Fruit fly (Drosophila melanogaster) whole organism, prepupa: Measurements from ENCODE around the gene mRpL15.

Source experiments
- Blimp-1 ChIP-seq: fragments of 200-800 bp; sonication (Bioruptor generic); optimal IDR thresholded peaks from 3 replicates; lab custom pipeline; 2017; ENCODE audit warnings: missing biosample characterization, missing genetic modification characterization, mild to moderate bottlenecking, moderate library complexity, missing genetic modification reagents
- CG11294 ChIP-seq: fragments of 200-800 bp; sonication (Bioruptor generic); IDR thresholded peaks from 2 replicates; pipeline ENCODE4 v1.3.6; 2022; ENCODE audit warnings: missing biosample characterization, missing genetic modification characterization
- CG11902 ChIP-seq: fragments of 200-800 bp; sonication (Bioruptor generic); optimal IDR thresholded peaks from 3 replicates; lab custom pipeline; 2016; ENCODE audit warnings: missing biosample characterization, missing genetic modification characterization
- CG15336 ChIP-seq: fragments of 200-800 bp; sonication (Bioruptor generic); IDR thresholded peaks from 2 replicates; pipeline ENCODE4 v1.3.6; 2022; ENCODE audit warnings: missing biosample characterization, missing genetic modification characterization
- CG8119 ChIP-seq: fragments of 200-800 bp; sonication (Bioruptor generic); IDR thresholded peaks from 3 replicates; pipeline ENCODE4 v1.3.6; 2022; ENCODE audit warnings: missing biosample characterization, missing genetic modification characterization
- CG8319 ChIP-seq: fragments of 200-800 bp; sonication (Bioruptor generic); optimal IDR thresholded peaks from 3 replicates; lab custom pipeline; 2016; ENCODE audit warnings: missing biosample characterization, missing genetic modification characterization
- Ets21C ChIP-seq: fragments of 200-800 bp; sonication (Bioruptor generic); optimal IDR thresholded peaks from 3 replicates; lab custom pipeline; 2016; ENCODE audit warnings: missing biosample characterization, missing genetic modification characterization
- Hr4 ChIP-seq: fragments of 200-800 bp; sonication (Bioruptor generic); optimal IDR thresholded peaks from 3 replicates; lab custom pipeline; 2016; ENCODE audit warnings: missing biosample characterization, missing genetic modification characterization
- Sox15 ChIP-seq: fragments of 200-800 bp; sonication (Bioruptor generic); optimal IDR thresholded peaks from 3 replicates; lab custom pipeline; 2016; ENCODE audit warnings: missing biosample characterization, missing genetic modification characterization
- dac ChIP-seq: fragments of 200-800 bp; sonication (Bioruptor generic); optimal IDR thresholded peaks from 2 replicates; lab custom pipeline; 2017; ENCODE audit warnings: missing biosample characterization, mild to moderate bottlenecking, missing genetic modification characterization
- eg ChIP-seq: fragments of 200-800 bp; sonication (Bioruptor generic); IDR thresholded peaks from 3 replicates; pipeline ENCODE4 v1.3.6; 2022; ENCODE audit warnings: missing biosample characterization, missing genetic modification characterization
- esn ChIP-seq: fragments of 200-800 bp; sonication (Bioruptor generic); optimal IDR thresholded peaks from 2 replicates; lab custom pipeline; 2016; ENCODE audit warnings: missing biosample characterization, mild to moderate bottlenecking, missing genetic modification characterization, moderate library complexity
- lz ChIP-seq: fragments of 200-800 bp; sonication (Bioruptor generic); optimal IDR thresholded peaks from 3 replicates; lab custom pipeline; 2016; ENCODE audit warnings: missing biosample characterization, missing genetic modification characterization
- salr ChIP-seq, 2 experiments: fragments of 200-800 bp; sonication (Bioruptor generic); optimal IDR thresholded peaks; 3 replicates each; lab custom pipeline; 2016 to 2018; ENCODE audit warnings: missing biosample characterization in 2 of 2, missing genetic modification characterization in 2 of 2, mild to moderate bottlenecking in 1 of 2

DNA sequence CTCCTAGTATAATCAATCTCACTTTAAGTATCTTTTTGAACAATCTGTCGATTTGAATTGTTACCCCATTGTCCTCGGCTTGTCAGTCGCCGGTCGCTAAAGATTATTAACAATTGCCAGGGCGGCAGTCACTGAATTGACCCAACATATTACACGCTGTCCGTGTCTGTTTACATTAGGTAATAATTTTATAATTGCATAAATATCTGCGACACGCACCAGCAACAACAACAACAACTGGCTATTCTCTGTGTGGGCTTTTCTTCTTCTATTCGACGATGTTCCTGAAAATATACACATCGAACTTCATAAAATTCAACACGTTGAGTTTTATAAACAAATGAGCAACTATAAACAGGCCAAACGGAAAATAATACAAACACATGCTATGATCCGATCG lies 12.8 kb upstream of the mRpL15 start:
- TF ChIP-seq eg = no peak
- TF ChIP-seq Blimp-1 (GFP tag; lab: Kevin White, UChicago) = no peak
- TF ChIP-seq CG11902 (GFP tag; lab: Kevin White, UChicago) = no peak
- no peak for TF ChIP-seq dac
- TF ChIP-seq Ets21C (GFP tag; lab: Kevin White, UChicago) = no peak
- no peak for TF ChIP-seq esn (GFP tag; lab: Kevin White, UChicago)
- no peak for TF ChIP-seq CG11294 (GFP tag; lab: Robert Waterston, UW)
- TF ChIP-seq CG8119 (GFP tag; lab: Robert Waterston, UW) = no peak
- no peak for TF ChIP-seq Hr4 (GFP tag; lab: Kevin White, UChicago)
- TF ChIP-seq CG8319 (GFP tag; lab: Kevin White, UChicago) = no peak
- no peak for TF ChIP-seq Sox15 (GFP tag; lab: Kevin White, UChicago)
- no peak for TF ChIP-seq CG15336
- TF ChIP-seq lz (GFP tag; lab: Kevin White, UChicago) = no peak
- TF ChIP-seq salr (GFP tag; optimal IDR thresholded peaks at IDR 0.05; lab: Kevin White, UChicago) = no peak
